ENCODE assay signal across 4 fruit fly cellular contexts in genomic region chr3L:8550836-8551235, dm6.
TF ChIP-seq lines count a peak whose summit lies in the region.

No protein-coding gene starts in this region.

- no peak for TF ChIP-seq CTCF in whole organism, embryonic (GFP tag; optimal IDR thresholded peaks at IDR 0.05; lab: Kevin White, UChicago)

TF ChIP-seq in whole organism, embryonic, 481 proteins besides CTCF, POLR2A, EP300 and RAD21 (continues in another document):
- TF ChIP-seq eyg (GFP tag; optimal IDR thresholded peaks at IDR 0.05; lab: Kevin White, UChicago) (no peak), Dek (tag; optimal IDR thresholded peaks at IDR 0.05; lab: Kevin White, UChicago) (no peak), CG8944 (GFP tag; optimal IDR thresholded peaks at IDR 0.05; lab: Kevin White, UChicago) (no peak), gsb (GFP tag; IDR thresholded peaks at IDR 0.05; lab: Robert Waterston, UW) (0 out of 2 replicates have a peak, but pooled peaks have one; percentile 15), CG32532 (GFP tag; IDR thresholded peaks at IDR 0.05; lab: Robert Waterston, UW) (0 out of 2 replicates have a peak, but pooled peaks have one; percentile 20), so (GFP tag; IDR thresholded peaks at IDR 0.05; lab: Robert Waterston, UW) (0 out of 3 replicates have a peak, but pooled peaks have one; percentile 12), CG7271 (tag; optimal IDR thresholded peaks at IDR 0.05; lab: Kevin White, UChicago) (no peak), Ets65A (GFP tag; lab: Kevin White, UChicago) (peak; percentile 12), CG31365 (tag; optimal IDR thresholded peaks at IDR 0.05; lab: Kevin White, UChicago) (no peak), Camta (GFP tag; optimal IDR thresholded peaks at IDR 0.05; lab: Kevin White, UChicago) (no peak), CG2199 (GFP tag; IDR thresholded peaks at IDR 0.05; lab: Robert Waterston, UW) (0 out of 3 replicates have a peak, but pooled peaks have one; percentile 24), Pdp1 (GFP tag; optimal IDR thresholded peaks at IDR 0.05; lab: Kevin White, UChicago) (no peak), Drgx (GFP tag; IDR thresholded peaks at IDR 0.05; lab: Robert Waterston, UW) (peak; percentile 20; the same call in 1 of the 2 replicates), Med (GFP tag; lab: Kevin White, UChicago) (peak; percentile 49), Dll (GFP tag; IDR thresholded peaks at IDR 0.05; lab: Robert Waterston, UW; ENCODE audit: partially characterized antibody) (no peak), chinmo (GFP tag; IDR thresholded peaks at IDR 0.05; lab: Robert Waterston, UW; ENCODE audit: partially characterized antibody) (0 out of 4 replicates have a peak, but pooled peaks have one; percentile 44), CG14441 (GFP tag; IDR thresholded peaks at IDR 0.05; lab: Robert Waterston, UW) (0 out of 2 replicates have a peak, but pooled peaks have one; percentile 15), crol (GFP tag; IDR thresholded peaks at IDR 0.05; lab: Robert Waterston, UW) (0 out of 2 replicates have a peak, but pooled peaks have one; percentile 23), hb (GFP tag; IDR thresholded peaks at IDR 0.05; lab: Robert Waterston, UW; ENCODE audit: partially characterized antibody) (no peak), CG16779 (GFP tag; IDR thresholded peaks at IDR 0.05; lab: Robert Waterston, UW) (no peak), CG2202 (tag; optimal IDR thresholded peaks at IDR 0.05; lab: Kevin White, UChicago) (no peak)

TF ChIP-seq in whole organism, prepupa, 60 proteins besides CTCF, POLR2A, EP300 and RAD21:
- no peak for TF ChIP-seq Ets21C (GFP tag; optimal IDR thresholded peaks at IDR 0.05; lab: Kevin White, UChicago)
- TF ChIP-seq CG6276 (GFP tag; optimal IDR thresholded peaks at IDR 0.05; lab: Kevin White, UChicago), result no peak
- peak; percentile 52 for TF ChIP-seq Eip78C (GFP tag; lab: Kevin White, UChicago)
- TF ChIP-seq Eip75B (GFP tag; optimal IDR thresholded peaks at IDR 0.05; lab: Kevin White, UChicago), result peak; percentile 20
- TF ChIP-seq cyc (GFP tag; optimal IDR thresholded peaks at IDR 0.05; lab: Kevin White, UChicago), result no peak
- TF ChIP-seq eg (GFP tag; IDR thresholded peaks at IDR 0.05; lab: Robert Waterston, UW), result 0 out of 3 replicates have a peak, but pooled peaks have one; percentile 29
- TF ChIP-seq CG8119 (GFP tag; IDR thresholded peaks at IDR 0.05; lab: Robert Waterston, UW), result peak; percentile 30; the same call in 1 of the 3 replicates
- peak in 1 of 2 experiments; percentile 32 for TF ChIP-seq ss (GFP tag; optimal IDR thresholded peaks at IDR 0.05; lab: Kevin White, UChicago)
- peak; percentile 20 for TF ChIP-seq CG6808 (GFP tag; optimal IDR thresholded peaks at IDR 0.05; lab: Kevin White, UChicago)
- TF ChIP-seq CG7368 (GFP tag; optimal IDR thresholded peaks at IDR 0.05; lab: Kevin White, UChicago), result no peak
- TF ChIP-seq CG32006 (GFP tag; optimal IDR thresholded peaks at IDR 0.05; lab: Kevin White, UChicago), result peak; percentile 5
- TF ChIP-seq vri (GFP tag; optimal IDR thresholded peaks at IDR 0.05; lab: Kevin White, UChicago), result no peak
- peak; percentile 41 for TF ChIP-seq dsx (GFP tag; optimal IDR thresholded peaks at IDR 0.05; lab: Kevin White, UChicago; ENCODE audit: poor library complexity, severe bottlenecking)
- no peak for TF ChIP-seq fd85E (GFP tag; optimal IDR thresholded peaks at IDR 0.05; lab: Kevin White, UChicago)
- TF ChIP-seq CG11902 (GFP tag; optimal IDR thresholded peaks at IDR 0.05; lab: Kevin White, UChicago), result no peak
- TF ChIP-seq svp (GFP tag; lab: Kevin White, UChicago), result peak; percentile 85

TF ChIP-seq in whole organism, pupa, 21 proteins besides CTCF, POLR2A, EP300 and RAD21:
- no peak for TF ChIP-seq Snoo (tag; optimal IDR thresholded peaks at IDR 0.05; lab: Kevin White, UChicago)
- no peak for TF ChIP-seq CG15710 (tag; optimal IDR thresholded peaks at IDR 0.05; lab: Kevin White, UChicago)
- no peak for TF ChIP-seq rn (GFP tag; IDR thresholded peaks at IDR 0.05; lab: Robert Waterston, UW)
- TF ChIP-seq Pif1A (GFP tag; optimal IDR thresholded peaks at IDR 0.05; lab: Kevin White, UChicago), result no peak
- peak; percentile 57 for TF ChIP-seq Ets98B (GFP tag; IDR thresholded peaks at IDR 0.05; lab: Robert Waterston, UW)
- TF ChIP-seq CG32121 (GFP tag; IDR thresholded peaks at IDR 0.05; lab: Robert Waterston, UW), result peak; percentile 55
- TF ChIP-seq CG8301 (tag; optimal IDR thresholded peaks at IDR 0.05; lab: Kevin White, UChicago), result no peak
- no peak for TF ChIP-seq CG9948 (tag; optimal IDR thresholded peaks at IDR 0.05; lab: Kevin White, UChicago)
- TF ChIP-seq CG12605 (GFP tag; IDR thresholded peaks at IDR 0.05; lab: Robert Waterston, UW), result no peak
- peak; percentile 43 for TF ChIP-seq EcR (GFP tag; optimal IDR thresholded peaks at IDR 0.05; lab: Kevin White, UChicago)
- TF ChIP-seq CG10348 (GFP tag; IDR thresholded peaks at IDR 0.05; lab: Robert Waterston, UW), result no peak
- TF ChIP-seq CG34367 (tag; optimal IDR thresholded peaks at IDR 0.05; lab: Kevin White, UChicago), result no peak
- 0 out of 3 replicates have a peak, but pooled peaks have one; percentile 30 for TF ChIP-seq CG4496 (GFP tag; IDR thresholded peaks at IDR 0.05; lab: Robert Waterston, UW)
- no peak for TF ChIP-seq D1 (tag; optimal IDR thresholded peaks at IDR 0.05; lab: Kevin White, UChicago)
- TF ChIP-seq Pif1B (GFP tag; optimal IDR thresholded peaks at IDR 0.05; lab: Kevin White, UChicago), result no peak
- TF ChIP-seq CG13204 (GFP tag; optimal IDR thresholded peaks at IDR 0.05; lab: Kevin White, UChicago), result no peak
- no peak for TF ChIP-seq gl (tag; optimal IDR thresholded peaks at IDR 0.05; lab: Kevin White, UChicago)
- TF ChIP-seq CG17806 (tag; optimal IDR thresholded peaks at IDR 0.05; lab: Kevin White, UChicago), result no peak
- TF ChIP-seq fd96Ca (GFP tag; IDR thresholded peaks at IDR 0.05; lab: Robert Waterston, UW), result peak; percentile 64
- TF ChIP-seq CG14655 (GFP tag; optimal IDR thresholded peaks at IDR 0.05; lab: Kevin White, UChicago), result peak; percentile 5
- TF ChIP-seq CG8159 (tag; optimal IDR thresholded peaks at IDR 0.05; lab: Kevin White, UChicago), result no peak

TF ChIP-seq in whole organism, wandering third instar larva, 38 proteins besides CTCF, POLR2A, EP300 and RAD21:
- TF ChIP-seq pan (optimal IDR thresholded peaks at IDR 0.05; lab: Kevin White, UChicago), result no peak
- no peak for TF ChIP-seq Rel (GFP tag; optimal IDR thresholded peaks at IDR 0.05; lab: Kevin White, UChicago)
- TF ChIP-seq Rel (tag; optimal IDR thresholded peaks at IDR 0.05; lab: Kevin White, UChicago), result peak; percentile 32
